Fruit fly (Drosophila melanogaster) whole organism, adult: ENCODE measurements around the gene Tsp66E.

Source experiments
- CG11617 ChIP-seq: fragments of 200-800 bp; sonication (Bioruptor generic); optimal IDR thresholded peaks from 2 replicates; lab custom pipeline; 2017; ENCODE audit warnings: mild to moderate bottlenecking, missing biosample characterization, missing genetic modification reagents, missing genetic modification characterization
- CG14711 ChIP-seq: fragments of 200-800 bp; sonication (Bioruptor generic); optimal IDR thresholded peaks from 2 replicates; lab custom pipeline; 2018; ENCODE audit warnings: missing biosample characterization, mild to moderate bottlenecking, missing genetic modification characterization, moderate library complexity
- CG1620 ChIP-seq: fragments of 200-800 bp; sonication (Bioruptor generic); optimal IDR thresholded peaks from 2 replicates; lab custom pipeline; 2016; ENCODE audit warnings: missing biosample characterization, missing genetic modification characterization
- CG33017 ChIP-seq: fragments of 200-800 bp; sonication (Bioruptor generic); optimal IDR thresholded peaks from 2 replicates; lab custom pipeline; 2018; ENCODE audit warnings: missing biosample characterization, mild to moderate bottlenecking, missing genetic modification characterization, moderate library complexity
- CG5204 ChIP-seq: fragments of 200-800 bp; sonication (Bioruptor generic); optimal IDR thresholded peaks from 2 replicates; lab custom pipeline; 2016; ENCODE audit warnings: missing biosample characterization, missing genetic modification characterization
- CG7045 ChIP-seq: fragments of 200-800 bp; sonication (Bioruptor generic); optimal IDR thresholded peaks from 2 replicates; lab custom pipeline; 2017; ENCODE audit warnings: missing biosample characterization, mild to moderate bottlenecking, missing genetic modification characterization
- Clk ChIP-seq: fragments of 200-800 bp; sonication (Bioruptor generic); optimal IDR thresholded peaks from 2 replicates; lab custom pipeline; 2017; ENCODE audit warnings: missing biosample characterization, missing genetic modification characterization
- cic ChIP-seq: fragments of 200-800 bp; sonication (Bioruptor generic); optimal IDR thresholded peaks from 2 replicates; lab custom pipeline; 2017; ENCODE audit warnings: missing biosample characterization, mild to moderate bottlenecking, missing genetic modification characterization, moderate library complexity
- cnc ChIP-seq, 2 experiments: fragments of >200 bp; optimal IDR thresholded peaks; 2 replicates each; lab custom pipeline; 2017
- kay ChIP-seq: fragments of 200-800 bp; sonication (Bioruptor generic); peaks from one replicate; lab custom pipeline; 2016; ENCODE audit warnings: missing biosample characterization, missing genetic modification characterization, borderline replicate concordance
- ovo ChIP-seq: fragments of 200-800 bp; sonication (Bioruptor generic); optimal IDR thresholded peaks from 2 replicates; lab custom pipeline; 2016; ENCODE audit warnings: missing biosample characterization, missing genetic modification characterization
- tj ChIP-seq: fragments of 200-800 bp; sonication (Bioruptor generic); optimal IDR thresholded peaks from 3 replicates; lab custom pipeline; 2017; ENCODE audit warnings: missing biosample characterization, mild to moderate bottlenecking, missing genetic modification characterization, moderate library complexity

dm6 chr3L:8865185-8865584 lies 47.1 kb upstream of the Tsp66E start:
- TF ChIP-seq CG33017 (tag; lab: Kevin White, UChicago) (no peak), ovo (GFP tag; lab: Kevin White, UChicago) (no peak), cic (GFP tag; lab: Kevin White, UChicago) (no peak), kay (GFP tag; lab: Kevin White, UChicago) (no peak), CG7045 (GFP tag; lab: Kevin White, UChicago) (no peak), CG1620 (GFP tag; lab: Kevin White, UChicago) (no peak), CG14711 (tag; lab: Kevin White, UChicago) (no peak), tj (GFP tag; lab: Kevin White, UChicago) (no peak), CG5204 (GFP tag; lab: Kevin White, UChicago) (no peak), cnc (optimal IDR thresholded peaks at IDR 0.05; lab: Kevin White, UChicago) (no peak), CG11617 (GFP tag; lab: Kevin White, UChicago) (no peak), Clk (GFP tag; lab: Kevin White, UChicago) (no peak)
